Fruit fly (Drosophila melanogaster) whole organism, embryonic: ENCODE data around the gene CG34295.

Experiments
- Ada2b ChIP-seq: fragments of 200-800 bp; sonication (Bioruptor generic); IDR thresholded peaks from 2 replicates; pipeline ENCODE4 v1.3.6; 2022; ENCODE audit warnings: missing biosample characterization, missing genetic modification characterization
- Adf1 ChIP-seq: fragments of 200-800 bp; sonication (Bioruptor generic); IDR thresholded peaks from 2 replicates; pipeline ENCODE4 v1.3.6; 2022; ENCODE audit warnings: missing biosample characterization, missing genetic modification characterization
- CG10959 ChIP-seq: fragments of 200-800 bp; sonication (Bioruptor generic); IDR thresholded peaks from 2 replicates; pipeline ENCODE4 v1.3.6; 2022; ENCODE audit warnings: missing biosample characterization, missing genetic modification characterization
- CG11456 ChIP-seq: fragments of 200-800 bp; sonication (Bioruptor generic); IDR thresholded peaks from 3 replicates; pipeline ENCODE4 v1.3.6; 2022; ENCODE audit warnings: missing biosample characterization, missing genetic modification characterization
- CG11723 ChIP-seq: fragments of 200-800 bp; sonication (Bioruptor generic); optimal IDR thresholded peaks from 2 replicates; lab custom pipeline; 2017; ENCODE audit warnings: missing biosample characterization, mild to moderate bottlenecking, missing genetic modification characterization
- CG12659 ChIP-seq: fragments of 200-800 bp; sonication (Bioruptor generic); optimal IDR thresholded peaks from 3 replicates; lab custom pipeline; 2017; ENCODE audit warnings: mild to moderate bottlenecking, missing biosample characterization, missing genetic modification reagents, missing genetic modification characterization
- CG13894 ChIP-seq: fragments of 200-800 bp; sonication (Bioruptor generic); optimal IDR thresholded peaks from 3 replicates; lab custom pipeline; 2018; ENCODE audit warnings: missing biosample characterization, mild to moderate bottlenecking, missing genetic modification characterization, moderate library complexity
- CG1647 ChIP-seq: fragments of 200-800 bp; sonication (Bioruptor generic); optimal IDR thresholded peaks from 3 replicates; lab custom pipeline; 2016; ENCODE audit warnings: missing biosample characterization, missing genetic modification characterization
- CG17186 ChIP-seq: fragments of 200-800 bp; sonication (Bioruptor generic); optimal IDR thresholded peaks from 3 replicates; lab custom pipeline; 2017; ENCODE audit warnings: missing biosample characterization, missing genetic modification reagents, missing genetic modification characterization
- CG3065 ChIP-seq: fragments of 200-800 bp; sonication (Bioruptor generic); optimal IDR thresholded peaks from 2 replicates; lab custom pipeline; 2016; ENCODE audit warnings: missing biosample characterization, missing genetic modification characterization
- CG32532 ChIP-seq: fragments of 200-800 bp; sonication (Bioruptor generic); IDR thresholded peaks from 2 replicates; pipeline ENCODE4 v1.3.6; 2022; ENCODE audit warnings: missing biosample characterization, missing genetic modification characterization
- CG3281 ChIP-seq: fragments of 200-800 bp; sonication (Bioruptor generic); optimal IDR thresholded peaks from 3 replicates; lab custom pipeline; 2017; ENCODE audit warnings: missing biosample characterization, mild to moderate bottlenecking, missing genetic modification characterization
- CG3407 ChIP-seq: fragments of 200-800 bp; sonication (Bioruptor generic); optimal IDR thresholded peaks from 2 replicates; lab custom pipeline; 2018; ENCODE audit warnings: missing biosample characterization, mild to moderate bottlenecking, missing genetic modification characterization
- CG34376 ChIP-seq: fragments of 200-800 bp; sonication (Bioruptor generic); optimal IDR thresholded peaks from 2 replicates; lab custom pipeline; 2018; ENCODE audit warnings: missing biosample characterization, mild to moderate bottlenecking, missing genetic modification characterization
- CG6683 ChIP-seq: fragments of 200-800 bp; sonication (Bioruptor generic); optimal IDR thresholded peaks from 2 replicates; lab custom pipeline; 2017; ENCODE audit warnings: missing biosample characterization, mild to moderate bottlenecking, missing genetic modification characterization, missing genetic modification reagents
- CG6765 ChIP-seq: fragments of 200-800 bp; sonication (Bioruptor generic); optimal IDR thresholded peaks from 3 replicates; lab custom pipeline; 2017; ENCODE audit warnings: missing biosample characterization, mild to moderate bottlenecking, missing genetic modification characterization
- CG7372 ChIP-seq: fragments of 200-800 bp; sonication (Bioruptor generic); IDR thresholded peaks from 2 replicates; pipeline ENCODE4 v1.3.6; 2022; ENCODE audit warnings: missing biosample characterization, missing genetic modification characterization
- CG7556 ChIP-seq: fragments of 200-800 bp; sonication (Bioruptor generic); optimal IDR thresholded peaks from 2 replicates; lab custom pipeline; 2017; ENCODE audit warnings: missing biosample characterization, mild to moderate bottlenecking, missing genetic modification characterization
- CG7987 ChIP-seq: fragments of 200-800 bp; sonication (Bioruptor generic); optimal IDR thresholded peaks from 2 replicates; lab custom pipeline; 2018; ENCODE audit warnings: missing biosample characterization, mild to moderate bottlenecking, missing genetic modification characterization, moderate library complexity
- CG9876 ChIP-seq: fragments of 200-800 bp; sonication (Bioruptor generic); optimal IDR thresholded peaks from 2 replicates; lab custom pipeline; 2016; ENCODE audit warnings: missing biosample characterization, missing genetic modification characterization
- CkIIα-i1 ChIP-seq: fragments of 200-800 bp; sonication (Bioruptor generic); IDR thresholded peaks from 2 replicates; pipeline ENCODE4 v1.3.6; 2022; ENCODE audit warnings: missing biosample characterization, missing genetic modification characterization
- CoRest ChIP-seq: fragments of 200-800 bp; sonication (Bioruptor generic); optimal IDR thresholded peaks from 3 replicates; lab custom pipeline; 2018; ENCODE audit warnings: missing biosample characterization, mild to moderate bottlenecking, missing genetic modification characterization, moderate library complexity
- E2f1 ChIP-seq: fragments of 200-800 bp; sonication (Bioruptor generic); IDR thresholded peaks from 2 replicates; pipeline ENCODE4 v1.3.6; 2022; ENCODE audit warnings: missing biosample characterization, missing genetic modification characterization
- Ets97D ChIP-seq: fragments of 200-800 bp; sonication (Bioruptor generic); optimal IDR thresholded peaks from 3 replicates; lab custom pipeline; 2016; ENCODE audit warnings: missing biosample characterization, missing genetic modification characterization
- Fer1 ChIP-seq: fragments of 200-800 bp; sonication (Bioruptor generic); optimal IDR thresholded peaks from 2 replicates; lab custom pipeline; 2017; ENCODE audit warnings: missing biosample characterization, mild to moderate bottlenecking, missing genetic modification characterization
- Fer3 ChIP-seq: fragments of 200-800 bp; sonication (Bioruptor generic); optimal IDR thresholded peaks from 2 replicates; lab custom pipeline; 2018; ENCODE audit warnings: missing biosample characterization, mild to moderate bottlenecking, missing genetic modification characterization, moderate library complexity
- Hmx ChIP-seq: fragments of 200-800 bp; sonication (Bioruptor generic); optimal IDR thresholded peaks from 2 replicates; lab custom pipeline; 2016; ENCODE audit warnings: missing biosample characterization, missing genetic modification characterization
- Hr39 ChIP-seq: fragments of >200 bp; optimal IDR thresholded peaks from 2 replicates; lab custom pipeline; 2017
- Mrtf ChIP-seq: fragments of 200-800 bp; sonication (Bioruptor generic); IDR thresholded peaks from 3 replicates; pipeline ENCODE4 v1.3.6; 2022; ENCODE audit warnings: missing biosample characterization, missing genetic modification characterization
- NfI ChIP-seq: fragments of 200-800 bp; sonication (Bioruptor generic); optimal IDR thresholded peaks from 3 replicates; lab custom pipeline; 2018; ENCODE audit warnings: missing biosample characterization, mild to moderate bottlenecking, missing genetic modification characterization, moderate library complexity
- Pdp1 ChIP-seq, 2 experiments: fragments of 200-800 bp; sonication (Bioruptor generic); optimal IDR thresholded peaks; 3 replicates each; lab custom pipeline; 2016; ENCODE audit warnings: missing biosample characterization in 2 of 2, missing genetic modification characterization in 2 of 2, mild to moderate bottlenecking in 1 of 2, moderate library complexity in 1 of 2
- Poxn ChIP-seq: fragments of 200-800 bp; sonication (Bioruptor generic); IDR thresholded peaks from 2 replicates; pipeline ENCODE4 v1.3.6; 2022; ENCODE audit warnings: missing biosample characterization, missing genetic modification characterization
- Trl ChIP-seq, 3 experiments: fragments of >200 bp in 2 of 3; fragments of 200-800 bp in 1 of 3; sonication (Bioruptor generic) in 1 of 3; optimal IDR thresholded peaks; 2 replicates in 1 of 3; 3 replicates in 2 of 3; lab custom pipeline; 2016 to 2017; ENCODE audit warnings: missing biosample characterization in 1 of 3, missing genetic modification characterization in 1 of 3
- YL-1 ChIP-seq: fragments of 200-800 bp; sonication (Bioruptor generic); optimal IDR thresholded peaks from 3 replicates; lab custom pipeline; 2017; ENCODE audit warnings: missing biosample characterization, mild to moderate bottlenecking, missing genetic modification characterization
- aop ChIP-seq: fragments of 200-800 bp; sonication (Bioruptor generic); IDR thresholded peaks from 2 replicates; pipeline ENCODE4 v1.3.6; 2022; ENCODE audit warnings: missing biosample characterization, missing genetic modification characterization
- ara ChIP-seq: fragments of 200-800 bp; sonication (Bioruptor generic); IDR thresholded peaks from 2 replicates; pipeline ENCODE4 v1.3.6; 2022; ENCODE audit warnings: missing biosample characterization, missing genetic modification characterization
- bsh ChIP-seq, 2 experiments: fragments of 200-800 bp; sonication (Bioruptor generic); optimal IDR thresholded peaks; 2 replicates each; lab custom pipeline; 2017 to 2018; ENCODE audit warnings: mild to moderate bottlenecking in 2 of 2, missing biosample characterization in 2 of 2, missing genetic modification characterization in 2 of 2, moderate library complexity in 1 of 2
- chm ChIP-seq: fragments of 200-800 bp; sonication (Bioruptor generic); IDR thresholded peaks from 2 replicates; pipeline ENCODE4 v1.3.6; 2022; ENCODE audit warnings: missing biosample characterization, missing genetic modification characterization
- dm ChIP-seq: fragments of 200-800 bp; sonication (Bioruptor generic); optimal IDR thresholded peaks from 3 replicates; lab custom pipeline; 2016; ENCODE audit warnings: missing biosample characterization, missing genetic modification characterization
- fd64A ChIP-seq: fragments of 200-800 bp; sonication (Bioruptor generic); optimal IDR thresholded peaks from 3 replicates; lab custom pipeline; 2018; ENCODE audit warnings: missing biosample characterization, mild to moderate bottlenecking, missing genetic modification characterization
- fd96Cb ChIP-seq: fragments of 200-800 bp; sonication (Bioruptor generic); optimal IDR thresholded peaks from 2 replicates; lab custom pipeline; 2018; ENCODE audit warnings: missing biosample characterization, mild to moderate bottlenecking, missing genetic modification characterization, moderate library complexity
- gce ChIP-seq: fragments of 200-800 bp; sonication (Bioruptor generic); IDR thresholded peaks from 3 replicates; pipeline ENCODE4 v1.3.6; 2022; ENCODE audit warnings: missing biosample characterization, missing genetic modification characterization
- gsb-n ChIP-seq: fragments of 200-800 bp; sonication (Bioruptor generic); optimal IDR thresholded peaks from 3 replicates; lab custom pipeline; 2018; ENCODE audit warnings: missing biosample characterization, mild to moderate bottlenecking, missing genetic modification characterization
- hkb ChIP-seq, 2 experiments: fragments of 200-800 bp in 1 of 2; fragments of >200 bp in 1 of 2; sonication (Bioruptor generic) in 1 of 2; IDR thresholded peaks in 1 of 2; optimal IDR thresholded peaks in 1 of 2; 2 replicates each; pipeline versions ENCODE4 v1.3.6 to Lab custom; 2017 to 2022; ENCODE audit warnings: missing biosample characterization in 1 of 2, missing genetic modification characterization in 1 of 2
- lmd ChIP-seq: fragments of 200-800 bp; sonication (Bioruptor generic); IDR thresholded peaks from 2 replicates; pipeline ENCODE4 v1.3.6; 2022; ENCODE audit warnings: missing biosample characterization, missing genetic modification characterization
- nau ChIP-seq: fragments of 200-800 bp; sonication (Bioruptor generic); optimal IDR thresholded peaks from 3 replicates; lab custom pipeline; 2017; ENCODE audit warnings: missing biosample characterization, mild to moderate bottlenecking, missing genetic modification characterization, missing genetic modification reagents
- rib ChIP-seq: fragments of 200-800 bp; sonication (Bioruptor generic); IDR thresholded peaks from 2 replicates; pipeline ENCODE4 v1.3.6; 2022; ENCODE audit warnings: missing biosample characterization, missing genetic modification characterization
- toy ChIP-seq: fragments of 200-800 bp; sonication (Bioruptor generic); IDR thresholded peaks from 2 replicates; pipeline ENCODE4 v1.3.6; 2022; ENCODE audit warnings: missing biosample characterization, missing genetic modification characterization
- vnd ChIP-seq: fragments of 200-800 bp; sonication (Bioruptor generic); IDR thresholded peaks from 3 replicates; pipeline ENCODE4 v1.3.6; 2022; ENCODE audit warnings: missing biosample characterization, missing genetic modification characterization; ENCODE audit not compliant: partially characterized antibody

Gene CG34295

dm6 chr3R:28831172-28831571 is 41.8 kb downstream of the CG34295 start (continued):
- TF ChIP-seq nau (GFP tag; lab: Kevin White, UChicago) (no peak), dm (GFP tag; lab: Kevin White, UChicago) (no peak), CG11723 (GFP tag; lab: Kevin White, UChicago) (no peak), CG6683 (GFP tag; lab: Kevin White, UChicago) (no peak), Trl (optimal IDR thresholded peaks at IDR 0.05; lab: Kevin White, UChicago) (peak in 1 of 2 experiments; percentile 67), Trl (GFP tag; optimal IDR thresholded peaks at IDR 0.05; lab: Kevin White, UChicago) (no peak), Fer3 (no peak), Pdp1 (GFP tag; optimal IDR thresholded peaks at IDR 0.05; lab: Kevin White, UChicago) (peak in 1 of 2 experiments; percentile 46), vnd (GFP tag; lab: Robert Waterston, UW) (no peak), CkIIα-i1 (GFP tag; lab: Robert Waterston, UW) (no peak), CG12659 (no peak), CG1647 (GFP tag; lab: Kevin White, UChicago) (peak; percentile 50), chm (GFP tag; lab: Robert Waterston, UW) (peak; percentile 53; the same call in 1 of the 2 replicates), toy (GFP tag; lab: Robert Waterston, UW) (no peak), lmd (GFP tag; lab: Robert Waterston, UW) (0 out of 2 replicates have a peak, but pooled peaks have one; percentile 8), Hr39 (lab: Kevin White, UChicago) (no peak), CG7556 (GFP tag; lab: Kevin White, UChicago) (no peak), YL-1 (GFP tag; lab: Kevin White, UChicago) (no peak), CG34376 (peak; percentile 85), CG3281 (no peak), CG32532 (GFP tag; lab: Robert Waterston, UW) (peak; percentile 50), CG3407 (GFP tag; lab: Kevin White, UChicago) (no peak), CG3065 (GFP tag; lab: Kevin White, UChicago) (no peak), CG9876 (GFP tag; lab: Kevin White, UChicago) (no peak), Ets97D (GFP tag; lab: Kevin White, UChicago) (no peak), CG7372 (no peak), aop (GFP tag; lab: Robert Waterston, UW) (no peak), CG6765 (peak; percentile 46), CG7987 (GFP tag; lab: Kevin White, UChicago) (no peak), Adf1 (GFP tag; lab: Robert Waterston, UW) (no peak), Hmx (GFP tag; lab: Kevin White, UChicago) (no peak), CG13894 (peak; percentile 27), Mrtf (GFP tag; lab: Robert Waterston, UW) (0 out of 3 replicates have a peak, but pooled peaks have one; percentile 5)

dm6 chr3R:28831626-28832267 is 42.3 kb downstream of the CG34295 start, which contains the start of gene WASp:
TSS of gene WASp (minus strand) at chr3R:28832024.
- TF ChIP-seq CG10959 (GFP tag; lab: Robert Waterston, UW) (no peak), NfI (GFP tag; lab: Kevin White, UChicago) (peak; percentile 90), bsh (GFP tag; optimal IDR thresholded peaks at IDR 0.05; lab: Kevin White, UChicago) (peak; percentile 35 to 53), CG7556 (GFP tag; lab: Kevin White, UChicago) (no peak), hkb (optimal IDR thresholded peaks at IDR 0.05; lab: Kevin White, UChicago) (peak; percentile 56), hkb (GFP tag; IDR thresholded peaks at IDR 0.05; lab: Robert Waterston, UW) (peak; percentile 76), CoRest (tag; lab: Kevin White, UChicago) (peak; percentile 85), nau (GFP tag; lab: Kevin White, UChicago) (no peak), gsb-n (tag; lab: Kevin White, UChicago) (no peak), gce (GFP tag; lab: Robert Waterston, UW) (0 out of 3 replicates have a peak, but pooled peaks have one; percentile 52), Ada2b (GFP tag; lab: Robert Waterston, UW) (0 out of 2 replicates have a peak, but pooled peaks have one; percentile 33), CG6765 (peak; percentile 37), CG11456 (GFP tag; lab: Robert Waterston, UW) (peak; percentile 86), rib (GFP tag; lab: Robert Waterston, UW) (0 out of 2 replicates have a peak, but pooled peaks have one; percentile 24), fd96Cb (tag; lab: Kevin White, UChicago) (peak; percentile 13), E2f1 (GFP tag; lab: Robert Waterston, UW) (peak; percentile 66), Poxn (GFP tag; lab: Robert Waterston, UW) (no peak), CG13894 (no peak), CG17186 (GFP tag; lab: Kevin White, UChicago) (peak; percentile 65), Fer1 (no peak), fd64A (GFP tag; lab: Kevin White, UChicago) (no peak), ara (GFP tag; lab: Robert Waterston, UW) (no peak)
